Fruit fly (Drosophila melanogaster) whole organism, embryonic: ENCODE data around the gene Uro.

Source experiments
- Ada2b ChIP-seq: fragments of 200-800 bp; sonication (Bioruptor generic); IDR thresholded peaks from 2 replicates; pipeline ENCODE4 v1.3.6; 2022; ENCODE audit warnings: missing biosample characterization, missing genetic modification characterization
- Atf-2 ChIP-seq: fragments of 200-800 bp; sonication (Bioruptor generic); optimal IDR thresholded peaks from 2 replicates; lab custom pipeline; 2016; ENCODE audit warnings: missing biosample characterization, missing genetic modification characterization
- Blimp-1 ChIP-seq: fragments of 200-800 bp; sonication (Bioruptor generic); optimal IDR thresholded peaks from 3 replicates; lab custom pipeline; 2018; ENCODE audit warnings: missing biosample characterization, missing genetic modification characterization, mild to moderate bottlenecking, moderate library complexity, missing genetic modification reagents
- CG10147 ChIP-seq: fragments of 200-800 bp; sonication (Bioruptor generic); optimal IDR thresholded peaks from 2 replicates; lab custom pipeline; 2019; ENCODE audit warnings: missing biosample characterization, mild to moderate bottlenecking, missing genetic modification characterization, moderate library complexity
- CG10209 ChIP-seq: fragments of 200-800 bp; sonication (Bioruptor generic); optimal IDR thresholded peaks from 3 replicates; lab custom pipeline; 2017; ENCODE audit warnings: missing biosample characterization, mild to moderate bottlenecking, missing genetic modification characterization, missing genetic modification reagents
- CG10462 ChIP-seq: fragments of 200-800 bp; sonication (Bioruptor generic); optimal IDR thresholded peaks from 2 replicates; lab custom pipeline; 2016; ENCODE audit warnings: missing biosample characterization, missing genetic modification characterization
- CG11504 ChIP-seq: fragments of 200-800 bp; sonication (Bioruptor generic); optimal IDR thresholded peaks from 3 replicates; lab custom pipeline; 2019; ENCODE audit warnings: missing biosample characterization, mild to moderate bottlenecking, missing genetic modification characterization, moderate library complexity
- CG12299 ChIP-seq: fragments of 200-800 bp; sonication (Bioruptor generic); optimal IDR thresholded peaks from 2 replicates; lab custom pipeline; 2018; ENCODE audit warnings: missing biosample characterization, mild to moderate bottlenecking, missing genetic modification characterization
- CG14050 ChIP-seq: fragments of 200-800 bp; sonication (Bioruptor generic); IDR thresholded peaks from 3 replicates; pipeline ENCODE4 v1.3.6; 2022; ENCODE audit warnings: missing biosample characterization, missing genetic modification characterization
- CG1603 ChIP-seq: fragments of 200-800 bp; sonication (Bioruptor generic); optimal IDR thresholded peaks from 2 replicates; lab custom pipeline; 2019; ENCODE audit warnings: missing biosample characterization, mild to moderate bottlenecking, missing genetic modification characterization, moderate library complexity
- CG1647 ChIP-seq: fragments of 200-800 bp; sonication (Bioruptor generic); optimal IDR thresholded peaks from 3 replicates; lab custom pipeline; 2016; ENCODE audit warnings: missing biosample characterization, missing genetic modification characterization
- CG16779 ChIP-seq: fragments of 200-800 bp; sonication (Bioruptor generic); IDR thresholded peaks from 2 replicates; pipeline ENCODE4 v1.3.6; 2022; ENCODE audit warnings: missing biosample characterization, missing genetic modification characterization
- CG17186 ChIP-seq: fragments of 200-800 bp; sonication (Bioruptor generic); optimal IDR thresholded peaks from 3 replicates; lab custom pipeline; 2017; ENCODE audit warnings: missing biosample characterization, missing genetic modification reagents, missing genetic modification characterization
- CG17359 ChIP-seq: fragments of 200-800 bp; sonication (Bioruptor generic); optimal IDR thresholded peaks from 3 replicates; lab custom pipeline; 2018; ENCODE audit warnings: missing biosample characterization, mild to moderate bottlenecking, missing genetic modification characterization, moderate library complexity
- CG17802 ChIP-seq: fragments of 200-800 bp; sonication (Bioruptor generic); optimal IDR thresholded peaks from 2 replicates; lab custom pipeline; 2018; ENCODE audit warnings: missing biosample characterization, mild to moderate bottlenecking, missing genetic modification characterization, moderate library complexity
- CG18599 ChIP-seq: fragments of 200-800 bp; sonication (Bioruptor generic); optimal IDR thresholded peaks from 3 replicates; lab custom pipeline; 2017; ENCODE audit warnings: missing biosample characterization, missing genetic modification characterization, mild to moderate bottlenecking, moderate library complexity, missing genetic modification reagents
- CG4404 ChIP-seq: fragments of 200-800 bp; sonication (Bioruptor generic); IDR thresholded peaks from 2 replicates; pipeline ENCODE4 v1.3.6; 2022; ENCODE audit warnings: missing biosample characterization, missing genetic modification characterization
- CG4617 ChIP-seq: fragments of 200-800 bp; sonication (Bioruptor generic); optimal IDR thresholded peaks from 3 replicates; lab custom pipeline; 2016; ENCODE audit warnings: missing biosample characterization, missing genetic modification characterization, borderline replicate concordance
- CG6254 ChIP-seq: fragments of 200-800 bp; sonication (Bioruptor generic); optimal IDR thresholded peaks from 3 replicates; lab custom pipeline; 2017; ENCODE audit warnings: mild to moderate bottlenecking, missing biosample characterization, missing genetic modification reagents, missing genetic modification characterization
- CG6854 ChIP-seq: fragments of 200-800 bp; sonication (Bioruptor generic); optimal IDR thresholded peaks from 3 replicates; lab custom pipeline; 2017; ENCODE audit warnings: missing biosample characterization, mild to moderate bottlenecking, missing genetic modification characterization
- CG7928 ChIP-seq: fragments of 200-800 bp; sonication (Bioruptor generic); optimal IDR thresholded peaks from 2 replicates; lab custom pipeline; 2017; ENCODE audit warnings: missing biosample characterization, mild to moderate bottlenecking, missing genetic modification characterization
- CG8359 ChIP-seq: fragments of 200-800 bp; sonication (Bioruptor generic); optimal IDR thresholded peaks from 2 replicates; lab custom pipeline; 2017; ENCODE audit warnings: missing biosample characterization, mild to moderate bottlenecking, missing genetic modification characterization, borderline replicate concordance
- CG9609 ChIP-seq: fragments of 200-800 bp; sonication (Bioruptor generic); optimal IDR thresholded peaks from 3 replicates; lab custom pipeline; 2016; ENCODE audit warnings: missing biosample characterization, missing genetic modification characterization
- Deaf1 ChIP-seq: fragments of 200-800 bp; optimal IDR thresholded peaks from 3 replicates; lab custom pipeline; 2019; ENCODE audit warnings: missing biosample characterization, mild to moderate bottlenecking, missing genetic modification characterization, moderate library complexity
- Dip3 ChIP-seq: fragments of 200-800 bp; sonication (Bioruptor generic); optimal IDR thresholded peaks from 3 replicates; lab custom pipeline; 2016; ENCODE audit warnings: missing biosample characterization, missing genetic modification characterization
- Dll ChIP-seq: fragments of 200-800 bp; sonication (Bioruptor generic); IDR thresholded peaks from 4 replicates; pipeline ENCODE4 v1.3.6; 2022; ENCODE audit warnings: missing biosample characterization, missing genetic modification characterization; ENCODE audit not compliant: partially characterized antibody
- E2f2 ChIP-seq: fragments of 200-800 bp; sonication (Bioruptor generic); IDR thresholded peaks from 2 replicates; pipeline ENCODE4 v1.3.6; 2022; ENCODE audit warnings: missing biosample characterization, missing genetic modification characterization
- Gug ChIP-seq: fragments of 200-800 bp; sonication (Bioruptor generic); IDR thresholded peaks from 4 replicates; pipeline ENCODE4 v1.3.6; 2022; ENCODE audit warnings: missing biosample characterization, missing genetic modification characterization
- HLH54F ChIP-seq: fragments of 200-800 bp; sonication (Bioruptor generic); optimal IDR thresholded peaks from 3 replicates; lab custom pipeline; 2016; ENCODE audit warnings: missing biosample characterization, missing genetic modification characterization
- MESR4 ChIP-seq: fragments of 200-800 bp; sonication (Bioruptor generic); optimal IDR thresholded peaks from 2 replicates; lab custom pipeline; 2018; ENCODE audit warnings: missing biosample characterization, mild to moderate bottlenecking, missing genetic modification characterization, moderate library complexity
- Meics ChIP-seq: fragments of 200-800 bp; sonication (Bioruptor generic); optimal IDR thresholded peaks from 2 replicates; lab custom pipeline; 2017; ENCODE audit warnings: missing biosample characterization, mild to moderate bottlenecking, missing genetic modification characterization
- Mes4 ChIP-seq: fragments of 200-800 bp; sonication (Bioruptor generic); optimal IDR thresholded peaks from 2 replicates; lab custom pipeline; 2016; ENCODE audit warnings: missing biosample characterization, missing genetic modification characterization
- Myb ChIP-seq: fragments of 200-800 bp; sonication (Bioruptor generic); optimal IDR thresholded peaks from 2 replicates; lab custom pipeline; 2016; ENCODE audit warnings: missing biosample characterization, missing genetic modification characterization
- NK7.1 ChIP-seq: fragments of 200-800 bp; sonication (Bioruptor generic); optimal IDR thresholded peaks from 3 replicates; lab custom pipeline; 2016; ENCODE audit warnings: missing biosample characterization, missing genetic modification characterization
- Nf-YC ChIP-seq: fragments of 200-800 bp; optimal IDR thresholded peaks from 3 replicates; lab custom pipeline; 2019; ENCODE audit warnings: missing biosample characterization, mild to moderate bottlenecking, missing genetic modification characterization, moderate library complexity
- YL-1 ChIP-seq: fragments of 200-800 bp; sonication (Bioruptor generic); optimal IDR thresholded peaks from 3 replicates; lab custom pipeline; 2017; ENCODE audit warnings: missing biosample characterization, mild to moderate bottlenecking, missing genetic modification characterization
- bsh ChIP-seq, 2 experiments: fragments of 200-800 bp; sonication (Bioruptor generic); optimal IDR thresholded peaks; 2 replicates each; lab custom pipeline; 2017 to 2018; ENCODE audit warnings: mild to moderate bottlenecking in 2 of 2, missing biosample characterization in 2 of 2, missing genetic modification characterization in 2 of 2, moderate library complexity in 1 of 2
- chn ChIP-seq: fragments of 200-800 bp; sonication (Bioruptor generic); optimal IDR thresholded peaks from 2 replicates; lab custom pipeline; 2016; ENCODE audit warnings: missing biosample characterization, missing genetic modification characterization
- cwo ChIP-seq: fragments of 200-800 bp; sonication (Bioruptor generic); optimal IDR thresholded peaks from 3 replicates; lab custom pipeline; 2017; ENCODE audit warnings: missing biosample characterization, missing genetic modification characterization, mild to moderate bottlenecking, moderate library complexity, missing genetic modification reagents
- dati ChIP-seq: fragments of 200-800 bp; sonication (Bioruptor generic); IDR thresholded peaks from 2 replicates; pipeline ENCODE4 v1.3.6; 2022; ENCODE audit warnings: missing biosample characterization, missing genetic modification characterization
- ems ChIP-seq: fragments of 200-800 bp; sonication (Bioruptor generic); optimal IDR thresholded peaks from 3 replicates; lab custom pipeline; 2016; ENCODE audit warnings: missing biosample characterization, missing genetic modification characterization
- fd64A ChIP-seq: fragments of 200-800 bp; sonication (Bioruptor generic); optimal IDR thresholded peaks from 3 replicates; lab custom pipeline; 2018; ENCODE audit warnings: missing biosample characterization, mild to moderate bottlenecking, missing genetic modification characterization
- jigr1 ChIP-seq: fragments of 200-800 bp; sonication (Bioruptor generic); IDR thresholded peaks from 3 replicates; pipeline ENCODE4 v1.3.6; 2022; ENCODE audit warnings: missing biosample characterization, missing genetic modification characterization
- maf-S ChIP-seq: fragments of 200-800 bp; sonication (Bioruptor generic); optimal IDR thresholded peaks from 2 replicates; lab custom pipeline; 2016; ENCODE audit warnings: missing biosample characterization, missing genetic modification characterization
- pb ChIP-seq: fragments of 200-800 bp; sonication (Bioruptor generic); optimal IDR thresholded peaks from 3 replicates; lab custom pipeline; 2016; ENCODE audit warnings: missing biosample characterization, missing genetic modification characterization
- ssp ChIP-seq: fragments of 200-800 bp; sonication (Bioruptor generic); IDR thresholded peaks from 2 replicates; pipeline ENCODE4 v1.3.6; 2022; ENCODE audit warnings: missing biosample characterization, missing genetic modification characterization
- tin ChIP-seq: fragments of 200-800 bp; sonication (Bioruptor generic); optimal IDR thresholded peaks from 3 replicates; lab custom pipeline; 2016; ENCODE audit warnings: missing biosample characterization, missing genetic modification characterization
- tio ChIP-seq: fragments of 200-800 bp; sonication (Bioruptor generic); optimal IDR thresholded peaks from 2 replicates; lab custom pipeline; 2017; ENCODE audit warnings: missing biosample characterization, missing genetic modification characterization, inconsistent platforms
- zf30C ChIP-seq: fragments of 200-800 bp; sonication (Bioruptor generic); optimal IDR thresholded peaks from 3 replicates; lab custom pipeline; 2018; ENCODE audit warnings: missing biosample characterization, mild to moderate bottlenecking, missing genetic modification characterization

Uro gene

DNA sequence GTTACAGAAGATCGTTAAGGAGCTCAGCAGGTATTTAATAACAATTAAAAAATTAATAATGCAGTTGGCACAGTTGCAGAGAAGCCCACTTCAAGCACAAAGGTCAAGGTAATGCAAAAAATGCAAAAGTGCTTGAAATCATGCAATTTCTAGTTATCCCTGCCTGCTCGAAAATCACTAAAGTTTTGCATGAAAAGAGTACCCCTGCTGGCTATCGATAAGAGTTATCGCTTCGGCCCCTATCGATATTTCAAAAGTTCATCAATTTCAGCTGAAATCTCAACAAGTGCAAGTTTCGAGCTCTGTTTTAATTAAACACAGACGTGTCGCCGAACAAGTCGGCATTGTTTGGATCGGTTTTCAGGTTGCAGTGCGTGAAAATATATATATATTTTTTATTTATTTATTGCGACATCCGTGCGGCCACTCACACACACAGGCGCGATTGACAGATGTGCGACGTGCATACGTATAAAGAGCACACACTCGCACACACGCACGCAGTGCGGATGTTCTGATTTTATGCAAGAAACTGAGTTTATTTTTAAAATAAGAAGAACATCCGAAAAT is 41.5 kb downstream of the Uro start (continued):
- TF ChIP-seq CG17802 (tag; lab: Kevin White, UChicago) (peak; percentile 2), CG10147 (GFP tag; lab: Kevin White, UChicago) (no peak), zf30C (GFP tag; lab: Kevin White, UChicago) (no peak), NK7.1 (GFP tag; lab: Kevin White, UChicago) (peak; percentile 36), ssp (GFP tag; lab: Robert Waterston, UW) (peak; percentile 61), Myb (GFP tag; lab: Kevin White, UChicago) (peak; percentile 41), Mes4 (GFP tag; lab: Kevin White, UChicago) (peak; percentile 44), CG4404 (GFP tag; lab: Robert Waterston, UW) (no peak), tin (GFP tag; lab: Kevin White, UChicago) (peak; percentile 68), Nf-YC (tag; lab: Kevin White, UChicago) (peak; percentile 61), CG12299 (tag; lab: Kevin White, UChicago) (no peak), maf-S (GFP tag; lab: Kevin White, UChicago) (peak; percentile 7), MESR4 (GFP tag; lab: Kevin White, UChicago) (peak; percentile 80), CG1647 (GFP tag; lab: Kevin White, UChicago) (no peak), CG7928 (GFP tag; lab: Kevin White, UChicago) (no peak), fd64A (GFP tag; lab: Kevin White, UChicago) (peak; percentile 32), CG11504 (tag; lab: Kevin White, UChicago) (no peak), CG18599 (GFP tag; lab: Kevin White, UChicago) (peak; percentile 73), CG10209 (peak; percentile 3), Atf-2 (GFP tag; lab: Kevin White, UChicago) (no peak), CG16779 (GFP tag; lab: Robert Waterston, UW) (0 out of 2 replicates have a peak, but pooled peaks have one; percentile 45), Gug (GFP tag; lab: Robert Waterston, UW) (peak; percentile 31; the same call in 1 of the 4 replicates), CG4617 (GFP tag; lab: Kevin White, UChicago) (peak; percentile 88), E2f2 (GFP tag; lab: Robert Waterston, UW) (peak; percentile 27; the same call in 1 of the 2 replicates), Ada2b (GFP tag; lab: Robert Waterston, UW) (peak; percentile 57), ems (GFP tag; lab: Kevin White, UChicago) (peak; percentile 73), CG6254 (no peak), Meics (GFP tag; lab: Kevin White, UChicago) (peak; percentile 68), CG10462 (GFP tag; lab: Kevin White, UChicago) (no peak), tio (GFP tag; lab: Kevin White, UChicago) (no peak), CG17186 (GFP tag; lab: Kevin White, UChicago) (peak; percentile 12), Dip3 (peak; percentile 53), CG6854 (GFP tag; lab: Kevin White, UChicago) (peak; percentile 42), CG17359 (peak; percentile 17), CG14050 (GFP tag; lab: Robert Waterston, UW) (no peak), CG8359 (GFP tag; lab: Kevin White, UChicago) (no peak), jigr1 (GFP tag; lab: Robert Waterston, UW) (no peak), cwo (GFP tag; lab: Kevin White, UChicago) (no peak), HLH54F (GFP tag; lab: Kevin White, UChicago) (peak; percentile 57), Deaf1 (tag; lab: Kevin White, UChicago) (no peak), chn (GFP tag; lab: Kevin White, UChicago) (peak; percentile 67), bsh (GFP tag; optimal IDR thresholded peaks at IDR 0.05; lab: Kevin White, UChicago) (peak; percentile 2 to 38), Blimp-1 (no peak), dati (GFP tag; lab: Robert Waterston, UW) (0 out of 2 replicates have a peak, but pooled peaks have one; percentile 8), pb (peak; percentile 40), CG1603 (tag; lab: Kevin White, UChicago) (no peak), Dll (GFP tag; lab: Robert Waterston, UW) (peak; percentile 91), CG9609 (GFP tag; lab: Kevin White, UChicago) (peak; percentile 57), YL-1 (GFP tag; lab: Kevin White, UChicago) (peak; percentile 78)
